Worm (Caenorhabditis elegans) whole organism, L4 larva: ENCODE results near the gene C47A4.1.
A peak's percentile ranks its signal among the peaks of the same experiment; 100 is the strongest.

ENCODE experiments used
- F37D6.2 ChIP-seq: sonication (generic microtip); optimal IDR thresholded peaks from 2 replicates; lab custom pipeline; 2016; ENCODE audit warnings: mild to moderate bottlenecking, missing genetic modification characterization, missing compliant biosample characterization
- F49E8.2 ChIP-seq: sonication (generic microtip); optimal IDR thresholded peaks from 2 replicates; lab custom pipeline; 2016; ENCODE audit warnings: missing compliant biosample characterization, mild to moderate bottlenecking, missing genetic modification characterization, borderline replicate concordance
- Y5F2A.4 ChIP-seq: fragments of 200-800 bp; sonication (Bioruptor generic); optimal IDR thresholded peaks from 2 replicates; lab custom pipeline; 2018; ENCODE audit warnings: mild to moderate bottlenecking, missing genetic modification characterization, missing compliant biosample characterization
- ZK337.2 ChIP-seq: fragments of 200-800 bp; sonication (Bioruptor generic); IDR thresholded peaks from 2 replicates; pipeline ENCODE4 v1.3.6; 2022; ENCODE audit warnings: missing genetic modification reagents, missing genetic modification characterization, missing compliant biosample characterization
- ZK546.5 ChIP-seq, 2 experiments: sonication (generic microtip); optimal IDR thresholded peaks; 2 replicates each; lab custom pipeline; 2017; ENCODE audit warnings: missing biosample characterization in 2 of 2, missing genetic modification characterization in 2 of 2
- aha-1 ChIP-seq: fragments of 150-350 bp; peaks from one replicate; lab custom pipeline; 2014; ENCODE audit warnings: missing biosample characterization, missing genetic modification characterization
- arid-1 ChIP-seq: fragments of 200-800 bp; sonication (Bioruptor generic); conservative IDR thresholded peaks from 2 replicates; pipeline ENCODE4 v1.3.6; 2022; ENCODE audit warnings: missing genetic modification reagents, missing genetic modification characterization, missing compliant biosample characterization
- attf-4 ChIP-seq: sonication (generic microtip); optimal IDR thresholded peaks from 3 replicates; lab custom pipeline; 2017; ENCODE audit warnings: missing biosample characterization, missing genetic modification characterization
- ceh-20 ChIP-seq: fragments of 200-800 bp; sonication (Bioruptor generic); IDR thresholded peaks from 2 replicates; pipeline ENCODE4 v1.3.6; 2022; ENCODE audit warnings: missing genetic modification reagents, missing genetic modification characterization, missing compliant biosample characterization
- ceh-28 ChIP-seq: fragments of 150-350 bp; optimal IDR thresholded peaks from 2 replicates; lab custom pipeline; 2014; ENCODE audit warnings: missing biosample characterization, missing genetic modification reagents, missing genetic modification characterization
- ceh-32 ChIP-seq: sonication (generic microtip); optimal IDR thresholded peaks from 2 replicates; lab custom pipeline; 2016; ENCODE audit warnings: mild to moderate bottlenecking, missing genetic modification characterization, missing compliant biosample characterization; ENCODE audit not compliant: poor library complexity
- cey-2 ChIP-seq: sonication (generic microtip); optimal IDR thresholded peaks from 3 replicates; lab custom pipeline; 2017; ENCODE audit warnings: missing genetic modification characterization, mild to moderate bottlenecking, missing compliant biosample characterization, antibody characterized with exemption, borderline replicate concordance; ENCODE audit not compliant: insufficient read depth
- daf-16 ChIP-seq, 3 experiments: sonication (generic microtip); optimal IDR thresholded peaks; 2 replicates each; lab custom pipeline; 2016 to 2017; ENCODE audit warnings: missing genetic modification characterization in 3 of 3, missing genetic modification reagents in 3 of 3, mild to moderate bottlenecking in 2 of 3, missing compliant biosample characterization in 2 of 3, missing biosample characterization in 1 of 3, moderate library complexity in 1 of 3
- dmd-6 ChIP-seq: fragments of 200-800 bp; sonication (Bioruptor generic); IDR thresholded peaks from 2 replicates; pipeline ENCODE4 v1.3.6; 2022; ENCODE audit warnings: missing genetic modification reagents, missing genetic modification characterization, missing compliant biosample characterization
- dmd-8 ChIP-seq: fragments of 200-800 bp; sonication (Bioruptor generic); IDR thresholded peaks from 2 replicates; pipeline ENCODE4 v1.3.6; 2022; ENCODE audit warnings: missing genetic modification characterization, missing compliant biosample characterization
- hlh-11 ChIP-seq: fragments of 200-800 bp; sonication (Bioruptor generic); optimal IDR thresholded peaks from 2 replicates; lab custom pipeline; 2018; ENCODE audit warnings: mild to moderate bottlenecking, missing genetic modification characterization, missing compliant biosample characterization
- lim-7 ChIP-seq: fragments of 200-800 bp; sonication (Bioruptor generic); IDR thresholded peaks from 2 replicates; pipeline ENCODE4 v1.3.6; 2022; ENCODE audit warnings: missing genetic modification characterization, missing compliant biosample characterization
- lin-29 ChIP-seq: fragments of 200-800 bp; sonication (Bioruptor generic); IDR thresholded peaks from 2 replicates; pipeline ENCODE4 v1.3.6; 2022; ENCODE audit warnings: missing genetic modification reagents, missing genetic modification characterization, missing compliant biosample characterization
- lin-38 ChIP-seq: fragments of 200-800 bp; sonication (Bioruptor generic); IDR thresholded peaks from 2 replicates; pipeline ENCODE4 v1.3.6; 2022; ENCODE audit warnings: missing genetic modification reagents, missing genetic modification characterization, missing compliant biosample characterization
- lir-3 ChIP-seq: sonication (generic microtip); optimal IDR thresholded peaks from 2 replicates; lab custom pipeline; 2016; ENCODE audit warnings: mild to moderate bottlenecking, missing genetic modification characterization, missing compliant biosample characterization
- madf-5 ChIP-seq, 2 experiments: fragments of 200-800 bp; sonication (Bioruptor generic); IDR thresholded peaks; 2 replicates each; pipeline ENCODE4 v1.3.6; 2022; ENCODE audit warnings: missing compliant biosample characterization in 2 of 2, missing genetic modification characterization in 2 of 2
- mdl-1 ChIP-seq, 2 experiments: fragments of 150-350 bp in 1 of 2; sonication (generic microtip) in 1 of 2; optimal IDR thresholded peaks; 2 replicates each; lab custom pipeline; 2014 to 2017; ENCODE audit warnings: missing biosample characterization in 2 of 2, missing genetic modification characterization in 2 of 2
- nhr-25 ChIP-seq: sonication (generic microtip); optimal IDR thresholded peaks from 2 replicates; lab custom pipeline; 2017; ENCODE audit warnings: missing genetic modification characterization, mild to moderate bottlenecking, missing compliant biosample characterization, antibody characterized with exemption, moderate library complexity, borderline replicate concordance; ENCODE audit not compliant: insufficient read depth
- nhr-28 ChIP-seq: fragments of 150-350 bp; optimal IDR thresholded peaks from 2 replicates; lab custom pipeline; 2014; ENCODE audit warnings: missing biosample characterization, missing genetic modification characterization
- pha-4 ChIP-seq, 2 experiments: fragments of 150-350 bp in 1 of 2; fragments of 200-800 bp in 1 of 2; sonication (Bioruptor generic) in 1 of 2; IDR thresholded peaks in 1 of 2; optimal IDR thresholded peaks in 1 of 2; 2 replicates each; pipeline versions ENCODE4 v1.3.6 to Lab custom; 2014 to 2022; ENCODE audit warnings: missing genetic modification characterization in 2 of 2, missing genetic modification reagents in 2 of 2, missing biosample characterization in 1 of 2, missing compliant biosample characterization in 1 of 2
- pqm-1 ChIP-seq: sonication (generic microtip); optimal IDR thresholded peaks from 2 replicates; lab custom pipeline; 2017; ENCODE audit warnings: missing biosample characterization, missing genetic modification characterization
- sdz-12 ChIP-seq: fragments of 200-800 bp; sonication (Bioruptor generic); optimal IDR thresholded peaks from 2 replicates; lab custom pipeline; 2018; ENCODE audit warnings: mild to moderate bottlenecking, missing genetic modification characterization, missing compliant biosample characterization
- snpc-1.2 ChIP-seq: fragments of 200-800 bp; sonication (Bioruptor generic); IDR thresholded peaks from 2 replicates; pipeline ENCODE4 v1.3.6; 2022; ENCODE audit warnings: missing genetic modification reagents, missing genetic modification characterization, missing compliant biosample characterization
- tra-1 ChIP-seq: fragments of 200-800 bp; sonication (Bioruptor generic); IDR thresholded peaks from 2 replicates; pipeline ENCODE4 v1.3.6; 2022; ENCODE audit warnings: missing genetic modification reagents, missing genetic modification characterization, missing compliant biosample characterization
- unc-39 ChIP-seq: sonication (generic microtip); optimal IDR thresholded peaks from 2 replicates; lab custom pipeline; 2017; ENCODE audit warnings: missing biosample characterization, missing genetic modification characterization
- unc-62 ChIP-seq, 3 experiments: fragments of 150-350 bp in 1 of 3; sonication (generic microtip); optimal IDR thresholded peaks in 2 of 3; peaks in 1 of 3; 1 replicate in 1 of 3; 2 replicates in 2 of 3; lab custom pipeline; 2014 to 2017; ENCODE audit warnings: missing biosample characterization in 3 of 3, missing genetic modification characterization in 3 of 3, missing genetic modification reagents in 3 of 3, missing genotype in 1 of 3
- vab-7 ChIP-seq: fragments of 200-800 bp; sonication (Bioruptor generic); IDR thresholded peaks from 2 replicates; pipeline ENCODE4 v1.3.6; 2022; ENCODE audit warnings: missing genetic modification reagents, missing genetic modification characterization, missing compliant biosample characterization
- zag-1 ChIP-seq: fragments of 150-350 bp; optimal IDR thresholded peaks from 2 replicates; lab custom pipeline; 2014; ENCODE audit warnings: missing biosample characterization, missing genetic modification characterization

The C47A4.1 gene

DNA sequence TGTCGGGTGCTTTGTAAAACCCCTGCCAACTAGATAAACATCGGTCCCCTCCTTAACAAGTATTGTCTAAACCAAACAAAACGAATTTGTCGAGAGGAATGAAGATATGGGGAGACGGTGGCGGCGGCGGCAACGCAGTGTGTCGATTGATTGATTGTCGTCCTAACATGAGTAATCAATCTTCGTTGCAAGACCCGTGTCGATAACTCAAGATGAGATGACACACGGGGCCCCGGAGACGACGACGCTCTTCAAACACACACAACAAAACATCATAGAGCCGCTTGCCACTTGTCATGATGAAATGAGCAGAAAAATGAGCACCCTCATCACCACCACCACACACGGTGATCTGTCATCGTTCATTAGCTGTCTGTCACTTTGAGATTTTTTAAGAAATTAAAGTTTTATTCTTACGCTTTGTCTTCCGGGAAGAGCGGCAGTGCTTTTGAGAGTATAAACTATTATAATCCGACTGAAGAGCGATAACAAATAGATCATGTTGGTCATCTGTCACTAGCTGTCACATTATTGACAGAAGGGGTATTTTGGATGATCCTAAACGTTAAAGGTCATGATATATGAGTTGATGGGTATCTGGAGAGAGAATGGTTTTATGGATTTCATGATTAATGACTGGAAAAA lies 20.3 kb downstream of the C47A4.1 start (continued):
- TF ChIP-seq lin-38 (GFP tag; lab: Robert Waterston, UW) (no peak), dmd-8 (GFP tag; lab: Robert Waterston, UW) (no peak), Y5F2A.4 (GFP tag; lab: Kevin White, UChicago) (no peak), attf-4 (tag; lab: Kevin White, UChicago) (no peak), unc-62 (GFP tag; optimal IDR thresholded peaks at IDR 0.05 in 1 of 2; lab: Kevin White, UChicago) (peak in 1 of 2 experiments; percentile 100), unc-62 (tag; optimal IDR thresholded peaks at IDR 0.05; lab: Kevin White, UChicago) (peak; percentile 82), snpc-1.2 (no peak), zag-1 (tag; lab: Kevin White, UChicago) (no peak), aha-1 (tag; lab: Kevin White, UChicago) (no peak), ZK546.5 (tag; optimal IDR thresholded peaks at IDR 0.05; lab: Kevin White, UChicago) (no peak), arid-1 (no peak), sdz-12 (GFP tag; lab: Kevin White, UChicago) (no peak), nhr-28 (no peak), lim-7 (GFP tag; lab: Robert Waterston, UW) (no peak)

DNA sequence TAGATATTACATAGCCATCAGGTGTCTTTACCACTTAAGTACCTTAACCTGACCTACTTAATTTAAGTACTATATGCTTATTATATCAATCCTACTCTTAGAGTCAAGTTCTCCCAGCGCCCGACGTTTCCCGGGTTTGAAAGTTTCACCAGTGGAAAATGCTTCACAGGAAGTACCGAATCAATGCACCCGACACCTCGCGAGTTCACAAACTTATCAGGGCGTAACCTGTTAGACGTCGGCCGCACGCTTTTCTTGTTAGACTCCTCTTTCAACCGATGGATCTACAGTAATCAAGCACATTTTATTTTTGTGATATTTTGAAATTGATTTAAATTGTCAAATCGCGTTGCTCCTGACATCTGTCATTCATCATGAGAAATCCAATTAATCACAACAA lies 20.9 kb downstream of the C47A4.1 start:
- TF ChIP-seq nhr-25 (tag; lab: Kevin White, UChicago) (no peak), lin-29 (GFP tag; lab: Robert Waterston, UW) (no peak), F49E8.2 (tag; lab: Kevin White, UChicago) (no peak), ZK337.2 (GFP tag; lab: Robert Waterston, UW) (no peak), lim-7 (GFP tag; lab: Robert Waterston, UW) (no peak), pqm-1 (tag; lab: Kevin White, UChicago) (no peak), ceh-32 (tag; lab: Kevin White, UChicago) (no peak), mdl-1 (tag; optimal IDR thresholded peaks at IDR 0.05; lab: Kevin White, UChicago) (no peak), pha-4 (GFP tag; IDR thresholded peaks at IDR 0.05; lab: Robert Waterston, UW) (no peak), pha-4 (tag; optimal IDR thresholded peaks at IDR 0.05; lab: Kevin White, UChicago) (no peak), madf-5 (GFP tag; IDR thresholded peaks at IDR 0.05; lab: Robert Waterston, UW) (no peak), daf-16 (GFP tag; optimal IDR thresholded peaks at IDR 0.05; lab: Kevin White, UChicago) (no peak), daf-16 (tag; optimal IDR thresholded peaks at IDR 0.05; lab: Kevin White, UChicago) (no peak), ceh-28 (tag; lab: Kevin White, UChicago) (no peak), dmd-6 (GFP tag; lab: Robert Waterston, UW) (no peak), F37D6.2 (tag; lab: Kevin White, UChicago) (no peak), aha-1 (tag; lab: Kevin White, UChicago) (no peak), unc-39 (tag; lab: Kevin White, UChicago) (no peak), lir-3 (no peak), hlh-11 (no peak)

DNA sequence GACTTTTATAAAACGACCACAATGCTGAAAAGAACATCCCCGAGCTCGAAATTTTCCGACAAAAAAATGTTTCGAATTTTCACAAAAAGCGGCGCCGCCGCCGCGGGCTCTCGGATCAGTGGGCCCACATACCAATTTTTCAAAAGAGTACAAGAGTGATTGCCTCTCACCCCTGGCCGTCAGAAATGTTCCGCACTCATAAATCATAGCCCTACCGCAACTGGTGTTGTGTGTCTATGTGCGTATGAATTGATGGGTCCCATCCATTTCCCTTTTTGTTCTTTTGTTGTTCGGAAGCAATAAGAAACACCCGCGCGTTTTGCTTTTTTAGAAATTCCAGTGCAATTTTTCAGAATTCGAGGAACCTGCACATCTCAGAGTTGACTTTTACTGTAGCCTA lies 21.6 kb downstream of the C47A4.1 start:
- TF ChIP-seq vab-7 (peak; percentile 27; the same call in 1 of the 2 replicates), tra-1 (0 out of 2 replicates have a peak, but pooled peaks have one; percentile 15), cey-2 (tag; lab: Kevin White, UChicago) (no peak), unc-62 (GFP tag; optimal IDR thresholded peaks at IDR 0.05 in 1 of 2; lab: Kevin White, UChicago) (peak in 1 of 2 experiments; percentile 97), unc-62 (tag; optimal IDR thresholded peaks at IDR 0.05; lab: Kevin White, UChicago) (peak; percentile 17), ceh-20 (peak; percentile 86)
